Worm (Caenorhabditis elegans) whole organism, L3 larva: ENCODE measurements around the gene C16D9.9.

Experiments used
- R02D3.7 ChIP-seq: fragments of 150-350 bp; optimal IDR thresholded peaks from 2 replicates; lab custom pipeline; 2014; ENCODE audit warnings: missing biosample characterization, missing genetic modification characterization
- ceh-9 ChIP-seq: sonication (generic microtip); optimal IDR thresholded peaks from 2 replicates; lab custom pipeline; 2018; ENCODE audit warnings: missing biosample characterization, missing genetic modification characterization
- lin-15B ChIP-seq: fragments of 150-350 bp; optimal IDR thresholded peaks from 2 replicates; lab custom pipeline; 2014; ENCODE audit warnings: missing biosample characterization, missing genetic modification characterization
- lin-39 ChIP-seq: fragments of 150-350 bp; optimal IDR thresholded peaks from 2 replicates; lab custom pipeline; 2018; ENCODE audit warnings: missing biosample characterization, missing genetic modification reagents, missing genetic modification characterization
- nhr-12 ChIP-seq: fragments of 150-350 bp; optimal IDR thresholded peaks from 2 replicates; lab custom pipeline; 2014; ENCODE audit warnings: missing biosample characterization, missing genetic modification characterization
- pqm-1 ChIP-seq: fragments of 150-350 bp; optimal IDR thresholded peaks from 2 replicates; lab custom pipeline; 2017; ENCODE audit warnings: missing biosample characterization, missing genetic modification characterization, inconsistent platforms

ce11 chrV:8271395-8271794 lies 7.4 kb downstream of the C16D9.9 start:
- TF ChIP-seq lin-15B (tag; lab: Kevin White, UChicago) (no peak), lin-39 (tag; lab: Kevin White, UChicago) (no peak), pqm-1 (no peak), ceh-9 (tag; lab: Kevin White, UChicago) (no peak), nhr-12 (no peak), R02D3.7 (no peak)
